Worm (Caenorhabditis elegans): ENCODE data around the gene F55G11.10.
A peak's percentile ranks its signal among the peaks of the same experiment; 100 is the strongest.

F55G11.10 gene

ce11 chrIV:12914532-12915019 lies 34.0 kb upstream of the F55G11.10 start, which contains the start of gene irg-6:
Gene irg-6, minus strand, starts transcription at chrIV:12914969.
- TF ChIP-seq mab-5 (tag; optimal IDR thresholded peaks at IDR 0.05) (no peak), elt-3 (tag; optimal IDR thresholded peaks at IDR 0.05) (no peak), drap-1 (GFP tag; optimal IDR thresholded peaks at IDR 0.05) (no peak), bed-3 (GFP tag; optimal IDR thresholded peaks at IDR 0.05) (no peak), mls-2 (tag; optimal IDR thresholded peaks at IDR 0.05) (no peak), blmp-1 (tag; optimal IDR thresholded peaks at IDR 0.05) (no peak), ceh-39 (tag; optimal IDR thresholded peaks at IDR 0.05) (no peak), M03D4.4 (tag; optimal IDR thresholded peaks at IDR 0.05) (no peak), nhr-76 (tag; optimal IDR thresholded peaks at IDR 0.05) (no peak), flh-1 (GFP tag; optimal IDR thresholded peaks at IDR 0.05) (no peak), nhr-28 (tag; optimal IDR thresholded peaks at IDR 0.05) (no peak), lin-13 (tag; optimal IDR thresholded peaks at IDR 0.05) (no peak), ceh-83 (GFP tag; optimal IDR thresholded peaks at IDR 0.05) (no peak), tbx-8 (GFP tag; optimal IDR thresholded peaks at IDR 0.05) (no peak), sem-2 (GFP tag; optimal IDR thresholded peaks at IDR 0.05) (no peak), hlh-1 (tag; optimal IDR thresholded peaks at IDR 0.05) (no peak), nhr-237 (tag; optimal IDR thresholded peaks at IDR 0.05) (no peak), lsy-2 (tag; optimal IDR thresholded peaks at IDR 0.05) (no peak), ceh-43 (GFP tag; optimal IDR thresholded peaks at IDR 0.05) (no peak)

- TF ChIP-seq drap-1 (GFP tag; optimal IDR thresholded peaks at IDR 0.05) (no peak), mls-2 (tag; optimal IDR thresholded peaks at IDR 0.05) (no peak), sem-2 (GFP tag; optimal IDR thresholded peaks at IDR 0.05) (no peak), elt-1 (tag; optimal IDR thresholded peaks at IDR 0.05; ENCODE audit: borderline replicate concordance, insufficient read depth) (no peak), nhr-237 (tag; optimal IDR thresholded peaks at IDR 0.05) (no peak), nhr-12 (tag; optimal IDR thresholded peaks at IDR 0.05) (no peak), ceh-43 (GFP tag; optimal IDR thresholded peaks at IDR 0.05) (no peak), lin-13 (tag; optimal IDR thresholded peaks at IDR 0.05) (no peak), flh-1 (GFP tag; optimal IDR thresholded peaks at IDR 0.05) (no peak)
Measured at ce11 chrIV:12915479-12915878, 33.1 kb upstream of the F55G11.10 start, which contains the start of gene srz-15. Gene srz-15, plus strand, starts transcription at chrIV:12915779.

ce11 chrIV:12918256-12918655 lies 30.3 kb upstream of the F55G11.10 start, which contains the start of gene C32H11.3:
Gene C32H11.3, plus strand, starts transcription at chrIV:12918556.
- TF ChIP-seq unc-62 (GFP tag; optimal IDR thresholded peaks at IDR 0.05) (no peak), nhr-12 (tag; optimal IDR thresholded peaks at IDR 0.05) (no peak), elt-3 (tag; optimal IDR thresholded peaks at IDR 0.05) (no peak), elt-1 (tag; optimal IDR thresholded peaks at IDR 0.05; ENCODE audit: borderline replicate concordance, insufficient read depth) (no peak), mep-1 (tag; optimal IDR thresholded peaks at IDR 0.05) (no peak), bed-3 (GFP tag; optimal IDR thresholded peaks at IDR 0.05) (no peak), nhr-28 (tag; optimal IDR thresholded peaks at IDR 0.05) (no peak), blmp-1 (tag; optimal IDR thresholded peaks at IDR 0.05) (no peak)

ce11 chrIV:12920553-12920952 lies 28.0 kb upstream of the F55G11.10 start:
- TF ChIP-seq lin-13 (tag; optimal IDR thresholded peaks at IDR 0.05) (no peak), M03D4.4 (tag; optimal IDR thresholded peaks at IDR 0.05) (no peak), nhr-28 (tag; optimal IDR thresholded peaks at IDR 0.05) (no peak)

ce11 chrIV:12921027-12921426 lies 27.5 kb upstream of the F55G11.10 start, which contains the start of gene C32H11.4:
Gene C32H11.4, plus strand, starts transcription at chrIV:12921264.
- TF ChIP-seq ces-1 (GFP tag; optimal IDR thresholded peaks at IDR 0.05) (no peak), sem-2 (GFP tag; optimal IDR thresholded peaks at IDR 0.05) (no peak), hlh-1 (tag; optimal IDR thresholded peaks at IDR 0.05) (no peak), nhr-76 (tag; optimal IDR thresholded peaks at IDR 0.05) (no peak), ztf-11 (tag; optimal IDR thresholded peaks at IDR 0.05) (no peak), lin-32 (GFP tag; optimal IDR thresholded peaks at IDR 0.05) (no peak), mep-1 (tag; optimal IDR thresholded peaks at IDR 0.05) (no peak), flh-1 (GFP tag; optimal IDR thresholded peaks at IDR 0.05) (no peak), drap-1 (GFP tag; optimal IDR thresholded peaks at IDR 0.05) (no peak)

- TF ChIP-seq ceh-39 (tag; optimal IDR thresholded peaks at IDR 0.05): no peak
- TF ChIP-seq unc-120 (tag; optimal IDR thresholded peaks at IDR 0.05; ENCODE audit: poor library complexity, severe bottlenecking): peak; percentile 13
Measured at ce11 chrIV:12924332-12924731, 24.2 kb upstream of the F55G11.10 start, which contains the start of gene srlf-4. Gene srlf-4, minus strand, starts transcription at chrIV:12924432.

Data from whole organism, mixed stage, embryonic.